Fruit fly (Drosophila melanogaster): ENCODE results near the gene hdm.

The hdm gene

DNA sequence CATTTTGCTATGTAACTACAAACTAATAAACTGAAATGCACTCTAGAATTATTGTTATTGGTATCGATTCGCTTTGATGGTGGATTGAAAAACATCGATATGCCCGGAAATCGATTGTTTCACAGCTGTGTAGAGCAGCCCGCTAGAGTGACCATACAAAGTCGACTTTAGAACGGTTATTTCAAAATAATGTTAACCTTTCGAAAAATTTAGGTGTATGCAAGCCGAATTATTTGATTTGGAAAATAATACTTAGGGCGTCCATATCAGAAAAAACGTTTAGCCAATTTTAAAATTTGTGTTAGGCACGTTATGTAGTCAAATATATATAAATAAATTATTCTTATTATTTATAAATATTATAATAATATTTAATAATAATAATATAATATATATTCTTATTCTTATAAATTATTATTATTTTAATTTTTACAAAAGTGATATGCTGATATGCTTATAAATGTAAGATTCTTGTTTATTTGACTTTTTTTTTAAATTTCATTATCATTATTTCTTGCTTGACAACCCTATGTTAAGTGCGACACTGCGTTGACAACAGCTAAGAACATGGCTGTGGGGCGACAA, 48.4 kb upstream of the hdm start, which contains the start of gene sws (continued):
- TF ChIP-seq CG2875 (GFP tag; optimal IDR thresholded peaks at IDR 0.05) (no peak), CG7556 (GFP tag; optimal IDR thresholded peaks at IDR 0.05) (peak; percentile 37), pnt (GFP tag; optimal IDR thresholded peaks at IDR 0.05) (no peak), CG4282 (GFP tag; optimal IDR thresholded peaks at IDR 0.05) (no peak), CG2678 (tag; optimal IDR thresholded peaks at IDR 0.05) (peak; percentile 63), ranshi (GFP tag; IDR thresholded peaks at IDR 0.05) (peak; percentile 42; the same call in 1 of the 2 replicates), gt (GFP tag; IDR thresholded peaks at IDR 0.05) (no peak), CG10565 (GFP tag; optimal IDR thresholded peaks at IDR 0.05) (no peak), ERR (GFP tag; optimal IDR thresholded peaks at IDR 0.05) (no peak), Lhr (GFP tag; optimal IDR thresholded peaks at IDR 0.05) (no peak), Spps (tag; optimal IDR thresholded peaks at IDR 0.05) (no peak), pho (GFP tag; optimal IDR thresholded peaks at IDR 0.05) (no peak), CG16813 (GFP tag; IDR thresholded peaks at IDR 0.05; ENCODE audit: partially characterized antibody) (peak; percentile 70), CG7745 (tag; optimal IDR thresholded peaks at IDR 0.05) (no peak), CG9797 (GFP tag; optimal IDR thresholded peaks at IDR 0.05) (peak; percentile 14), Bgb (GFP tag; IDR thresholded peaks at IDR 0.05; ENCODE audit: partially characterized antibody) (peak; percentile 74), sug (tag; optimal IDR thresholded peaks at IDR 0.05) (peak; percentile 19), CG2889 (GFP tag; IDR thresholded peaks at IDR 0.05) (no peak), CG9876 (GFP tag; optimal IDR thresholded peaks at IDR 0.05) (no peak), HmgD (GFP tag; optimal IDR thresholded peaks at IDR 0.05) (no peak), Dp (GFP tag; optimal IDR thresholded peaks at IDR 0.05) (peak; percentile 53), nau (GFP tag; optimal IDR thresholded peaks at IDR 0.05) (no peak), gcm (GFP tag; optimal IDR thresholded peaks at IDR 0.05) (no peak), CG3281 (GFP tag; optimal IDR thresholded peaks at IDR 0.05) (peak; percentile 49), emc (GFP tag; optimal IDR thresholded peaks at IDR 0.05) (no peak), wor (GFP tag; IDR thresholded peaks at IDR 0.05) (no peak), zfh2 (GFP tag; optimal IDR thresholded peaks at IDR 0.05) (no peak), zf30C (GFP tag; optimal IDR thresholded peaks at IDR 0.05) (no peak), CG7987 (GFP tag; optimal IDR thresholded peaks at IDR 0.05) (no peak), CG5953 (GFP tag; IDR thresholded peaks at IDR 0.05) (no peak), luna (GFP tag; optimal IDR thresholded peaks at IDR 0.05) (no peak), CG13287 (GFP tag; IDR thresholded peaks at IDR 0.05; ENCODE audit: partially characterized antibody) (peak; percentile 73), CG9932 (GFP tag; IDR thresholded peaks at IDR 0.05) (peak; percentile 40; the same call in 1 of the 2 replicates), Gug (GFP tag; IDR thresholded peaks at IDR 0.05) (no peak), org-1 (GFP tag; optimal IDR thresholded peaks at IDR 0.05) (no peak), Atf-2 (GFP tag; optimal IDR thresholded peaks at IDR 0.05) (no peak), ewg (GFP tag; optimal IDR thresholded peaks at IDR 0.05) (no peak), hkb (optimal IDR thresholded peaks at IDR 0.05) (no peak), hkb (GFP tag; IDR thresholded peaks at IDR 0.05) (no peak), grn (GFP tag; optimal IDR thresholded peaks at IDR 0.05) (no peak), dati (GFP tag; IDR thresholded peaks at IDR 0.05) (no peak), CG18599 (GFP tag; optimal IDR thresholded peaks at IDR 0.05) (peak; percentile 67), CG18262 (tag; optimal IDR thresholded peaks at IDR 0.05) (peak; percentile 48), CG3847 (GFP tag; IDR thresholded peaks at IDR 0.05) (no peak; the same call in 1 of the 2 replicates), Sox100B (GFP tag; optimal IDR thresholded peaks at IDR 0.05) (peak; percentile 40), gce (GFP tag; IDR thresholded peaks at IDR 0.05) (no peak), Nf-YB (GFP tag; optimal IDR thresholded peaks at IDR 0.05) (no peak), otp (GFP tag; IDR thresholded peaks at IDR 0.05) (no peak), CG17568 (GFP tag; optimal IDR thresholded peaks at IDR 0.05) (no peak), fd64A (GFP tag; optimal IDR thresholded peaks at IDR 0.05) (no peak), Neu2 (GFP tag; optimal IDR thresholded peaks at IDR 0.05; ENCODE audit: borderline replicate concordance) (no peak)
